Worm (Caenorhabditis elegans): ENCODE results near the gene col-88.

- TF ChIP-seq nhr-11 (tag; optimal IDR thresholded peaks at IDR 0.05): no peak
- TF ChIP-seq mdl-1 (tag; optimal IDR thresholded peaks at IDR 0.05): no peak
- no peak for TF ChIP-seq unc-130 (tag; optimal IDR thresholded peaks at IDR 0.05)
- TF ChIP-seq ceh-82 (tag; optimal IDR thresholded peaks at IDR 0.05): no peak
- TF ChIP-seq C16A3.4 (tag; optimal IDR thresholded peaks at IDR 0.05): no peak
- no peak for TF ChIP-seq grh-1 (GFP tag; IDR thresholded peaks at IDR 0.05)
- TF ChIP-seq unc-86 (tag; optimal IDR thresholded peaks at IDR 0.05): no peak
- no peak for TF ChIP-seq hlh-17 (GFP tag; optimal IDR thresholded peaks at IDR 0.05; ENCODE audit: borderline replicate concordance)
- TF ChIP-seq lin-15B (tag; optimal IDR thresholded peaks at IDR 0.05): no peak
- TF ChIP-seq ama-1 (optimal IDR thresholded peaks at IDR 0.05): no peak
- no peak for TF ChIP-seq unc-30 (tag; optimal IDR thresholded peaks at IDR 0.05)
Measured at ce11 chrIII:21276-21675, 19.6 kb upstream of the col-88 start.
